Worm (Caenorhabditis elegans): ENCODE data around the gene sodh-2.

sodh-2 gene

DNA sequence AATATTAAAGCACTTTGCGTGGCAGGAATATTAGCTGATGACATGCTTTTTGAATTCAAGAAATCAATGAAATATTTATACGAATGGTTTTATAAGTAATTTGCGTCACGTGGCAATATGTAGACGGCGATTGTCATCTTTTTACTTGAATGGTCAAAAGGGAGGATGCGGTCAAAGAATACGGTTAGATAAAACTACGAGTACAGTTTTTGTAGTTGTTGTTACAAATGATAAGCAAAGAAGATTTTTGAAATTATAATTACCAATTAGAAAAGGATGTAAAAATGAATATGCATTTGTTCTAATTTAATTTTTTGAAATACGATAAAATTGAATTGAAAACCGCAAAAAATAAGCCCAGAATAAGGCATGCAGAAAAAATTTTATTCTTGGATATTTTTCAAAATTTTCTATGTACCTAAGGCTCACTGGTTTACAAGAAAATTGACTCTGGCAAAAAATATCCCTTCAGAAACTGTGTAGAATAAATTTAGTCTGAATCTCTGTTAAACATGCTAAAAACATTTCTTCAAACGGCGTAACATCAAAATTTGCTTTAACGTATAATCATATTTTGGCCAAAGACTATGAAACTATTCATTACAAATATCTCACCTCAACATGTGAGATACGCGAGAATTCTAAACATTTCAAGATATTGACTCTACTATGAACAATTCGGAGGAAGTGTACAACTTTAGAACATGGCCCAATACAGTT lies at the start of gene sodh-2, which contains the start of gene srx-76:
sodh-2 (minus strand) TSS at position 101 of the 720 bp plus-strand sequence.
srx-76 (plus strand) TSS at position 670 of the 720 bp plus-strand sequence.
- peak in 1 of 2 experiments; percentile 85 for TF ChIP-seq unc-62 (GFP tag; optimal IDR thresholded peaks at IDR 0.05 in 1 of 2)
- TF ChIP-seq unc-62 (tag; optimal IDR thresholded peaks at IDR 0.05): no peak
- TF ChIP-seq dve-1 (tag; optimal IDR thresholded peaks at IDR 0.05; ENCODE audit: insufficient read depth): peak; percentile 39
- peak; percentile 20 for TF ChIP-seq nhr-28 (tag; optimal IDR thresholded peaks at IDR 0.05)
- no peak for TF ChIP-seq nhr-237 (tag; optimal IDR thresholded peaks at IDR 0.05)
- no peak for TF ChIP-seq hlh-30 (tag; optimal IDR thresholded peaks at IDR 0.05; ENCODE audit: insufficient read depth)
- no peak for TF ChIP-seq attf-4 (tag; optimal IDR thresholded peaks at IDR 0.05)

DNA sequence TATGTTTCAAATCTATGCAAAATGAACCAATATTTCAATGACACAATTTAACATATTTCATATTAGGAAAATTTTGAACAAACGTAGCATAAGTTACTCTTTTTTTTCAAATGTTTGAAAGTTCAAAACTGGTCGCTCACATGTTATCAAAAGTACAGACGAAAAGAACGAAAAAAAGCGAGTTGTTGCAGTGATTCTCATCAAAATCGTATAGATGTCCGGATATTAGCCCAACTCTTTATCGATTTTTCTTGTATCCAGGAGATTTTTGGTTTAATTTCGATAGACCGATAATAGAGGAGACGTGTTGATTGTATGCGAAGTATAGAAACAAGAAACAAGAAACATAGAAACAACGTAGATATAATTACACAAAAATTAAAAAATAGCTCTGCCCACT lies 49.3 kb upstream of the sodh-2 start:
- no peak for TF ChIP-seq F26F4.8 (GFP tag; conservative IDR thresholded peaks at IDR 0.05)
- no peak for TF ChIP-seq dve-1 (tag; optimal IDR thresholded peaks at IDR 0.05; ENCODE audit: insufficient read depth)
- TF ChIP-seq unc-62 (GFP tag; optimal IDR thresholded peaks at IDR 0.05 in 1 of 2): peak in 1 of 2 experiments; percentile 74
- no peak for TF ChIP-seq unc-62 (tag; optimal IDR thresholded peaks at IDR 0.05)

DNA sequence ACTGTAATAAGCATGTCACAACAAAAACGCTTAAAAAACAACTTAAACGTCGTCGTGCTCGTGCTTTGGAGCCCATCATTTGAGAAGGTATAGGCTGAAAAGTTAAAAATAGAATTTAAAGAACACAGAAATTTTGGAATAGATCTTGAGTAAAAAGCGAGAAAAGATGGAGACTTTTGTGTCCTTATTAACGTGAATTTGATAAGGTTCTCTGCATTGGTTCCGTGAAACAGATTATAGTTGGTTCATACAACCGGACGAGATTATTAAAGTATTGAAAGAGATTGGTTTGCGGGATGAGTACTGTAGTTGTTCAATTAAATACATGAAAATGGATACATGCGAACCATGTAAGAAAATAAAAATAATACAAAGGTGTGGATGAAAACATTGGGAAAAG lies 46.7 kb upstream of the sodh-2 start, which contains the start of gene gpla-1:
gpla-1 (minus strand) TSS at position 101 of the 400 bp plus-strand sequence.
- TF ChIP-seq nhr-76 (tag; optimal IDR thresholded peaks at IDR 0.05): no peak

DNA sequence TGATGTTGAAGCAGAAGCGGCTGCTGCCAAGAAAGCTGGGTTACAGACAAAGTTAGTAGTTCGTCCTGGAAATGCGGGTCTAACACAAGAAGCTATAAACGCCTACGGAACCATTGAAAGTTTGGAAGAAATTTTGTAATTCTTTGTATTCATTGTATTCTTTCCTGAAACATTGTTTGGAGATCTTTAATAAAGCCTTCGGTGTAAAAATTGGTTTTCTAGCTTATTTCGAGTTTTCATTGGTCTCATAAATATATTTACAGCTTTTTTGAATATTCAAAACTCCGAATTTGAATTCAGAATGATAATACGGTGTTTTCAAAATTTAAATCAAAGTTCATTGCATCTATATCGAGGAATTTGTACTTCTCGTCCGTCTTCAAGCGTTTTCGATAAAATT lies 43.8 kb upstream of the sodh-2 start, which contains the start of gene F58H1.8:
F58H1.8 (plus strand) TSS at position 301 of the 400 bp plus-strand sequence.
- TF ChIP-seq ZK337.2 (GFP tag; IDR thresholded peaks at IDR 0.05): no peak

DNA sequence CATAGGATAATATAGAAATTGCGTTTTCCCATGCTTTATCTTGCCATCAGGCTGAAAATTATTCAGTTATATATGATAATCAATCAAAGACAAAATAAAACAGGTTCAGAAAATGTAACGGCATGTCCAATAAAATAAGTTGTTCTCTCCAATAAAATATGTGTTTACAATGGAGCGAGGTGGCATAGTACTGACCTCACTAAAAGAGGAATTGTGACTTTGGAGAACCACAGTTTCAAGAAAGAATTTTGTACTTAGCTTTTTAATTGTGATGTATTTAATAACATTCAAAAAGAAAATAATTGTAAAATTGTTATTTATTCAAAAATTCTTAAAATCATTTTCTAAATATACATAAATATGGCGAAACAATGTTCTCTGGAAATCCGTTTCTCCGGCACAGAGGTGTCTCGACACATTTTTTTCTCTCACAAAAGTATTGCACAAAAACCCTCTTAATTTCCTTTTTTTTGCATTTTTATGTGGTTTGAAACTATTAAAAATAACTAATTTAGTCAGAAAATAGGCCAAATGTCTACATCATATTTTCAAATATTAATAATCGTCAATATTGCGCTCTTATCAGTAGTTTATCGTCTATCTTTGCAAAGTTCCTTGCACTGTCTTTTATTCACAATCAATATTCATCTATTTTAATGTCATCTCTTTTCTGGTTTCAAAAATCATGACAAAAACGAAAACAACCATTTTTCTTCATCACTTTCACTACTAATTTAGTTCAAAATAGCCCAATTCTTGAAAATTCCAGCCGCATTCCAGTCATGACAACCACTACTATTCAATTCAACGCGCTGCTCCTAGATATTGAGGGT lies 42.4 kb upstream of the sodh-2 start, which contains the start of the genes aman-2 and F58H1.3:
aman-2 (minus strand) TSS at position 51 of the 833 bp plus-strand sequence.
F58H1.3 (plus strand) TSS at position 783 of the 833 bp plus-strand sequence.
- no peak for TF ChIP-seq pha-4 (GFP tag; IDR thresholded peaks at IDR 0.05)
- no peak for TF ChIP-seq pha-4 (tag; optimal IDR thresholded peaks at IDR 0.05)
- no peak for TF ChIP-seq lim-7 (GFP tag; IDR thresholded peaks at IDR 0.05)
- TF ChIP-seq ceh-28 (tag; optimal IDR thresholded peaks at IDR 0.05): no peak
- no peak for TF ChIP-seq ztf-7 (tag; optimal IDR thresholded peaks at IDR 0.05)
- no peak for TF ChIP-seq ceh-20 (GFP tag; IDR thresholded peaks at IDR 0.05)
- TF ChIP-seq R02D3.7 (tag; optimal IDR thresholded peaks at IDR 0.05): no peak
- no peak for TF ChIP-seq nhr-76 (tag; optimal IDR thresholded peaks at IDR 0.05)
- no peak for TF ChIP-seq rbr-2 (tag; optimal IDR thresholded peaks at IDR 0.05)
- TF ChIP-seq madf-9 (GFP tag; conservative IDR thresholded peaks at IDR 0.05): no peak
- no peak for TF ChIP-seq snpc-1.2 (GFP tag; IDR thresholded peaks at IDR 0.05)
- no peak for TF ChIP-seq lin-39 (tag; optimal IDR thresholded peaks at IDR 0.05)
- TF ChIP-seq madf-5 (GFP tag; IDR thresholded peaks at IDR 0.05): no peak
- TF ChIP-seq php-3 (GFP tag; IDR thresholded peaks at IDR 0.05): no peak
- no peak for TF ChIP-seq ZK546.5 (tag; optimal IDR thresholded peaks at IDR 0.05)
- TF ChIP-seq daf-12 (tag; optimal IDR thresholded peaks at IDR 0.05): no peak
- no peak for TF ChIP-seq tag-97 (GFP tag; IDR thresholded peaks at IDR 0.05)
- TF ChIP-seq sdz-12 (GFP tag; optimal IDR thresholded peaks at IDR 0.05): no peak
- TF ChIP-seq nhr-111 (GFP tag; optimal IDR thresholded peaks at IDR 0.05): no peak
- no peak for TF ChIP-seq nhr-41 (GFP tag; IDR thresholded peaks at IDR 0.05)
- peak in 1 of 2 experiments; percentile 68 for TF ChIP-seq lsy-2 (tag; optimal IDR thresholded peaks at IDR 0.05)
- no peak for TF ChIP-seq unc-62 (GFP tag; optimal IDR thresholded peaks at IDR 0.05 in 1 of 2)
- TF ChIP-seq unc-62 (tag; optimal IDR thresholded peaks at IDR 0.05): no peak
- TF ChIP-seq mxl-2 (GFP tag; conservative IDR thresholded peaks at IDR 0.05): no peak
- TF ChIP-seq dmd-9 (GFP tag; IDR thresholded peaks at IDR 0.05): no peak
- no peak for TF ChIP-seq duxl-1 (tag; optimal IDR thresholded peaks at IDR 0.05; ENCODE audit: poor library complexity)
- TF ChIP-seq daf-8 (GFP tag; IDR thresholded peaks at IDR 0.05): no peak
- no peak for TF ChIP-seq lin-15B (tag; optimal IDR thresholded peaks at IDR 0.05)
- TF ChIP-seq F49E8.2 (tag; optimal IDR thresholded peaks at IDR 0.05; ENCODE audit: borderline replicate concordance): no peak
- no peak for TF ChIP-seq nhr-77 (tag; optimal IDR thresholded peaks at IDR 0.05)
- TF ChIP-seq skn-1 (tag; optimal IDR thresholded peaks at IDR 0.05): no peak
- TF ChIP-seq ctbp-1 (GFP tag; IDR thresholded peaks at IDR 0.05): no peak
- no peak for TF ChIP-seq ces-1 (GFP tag; optimal IDR thresholded peaks at IDR 0.05)

All from whole organism, L4 larva.